4 fruit fly cellular contexts compared by ENCODE assay signal in genomic region chrX:10735682-10736353, dm6.
TF ChIP-seq lines count a peak whose summit lies in the region.

No protein-coding gene starts in this region.

TF ChIP-seq in whole organism, adult, 20 proteins besides CTCF, POLR2A, EP300 and RAD21 (continued from another document):
- TF ChIP-seq toe (GFP tag; optimal IDR thresholded peaks at IDR 0.05; lab: Kevin White, UChicago) (peak; percentile 44), CG12768 (GFP tag; optimal IDR thresholded peaks at IDR 0.05; lab: Kevin White, UChicago) (peak; percentile 53)

TF ChIP-seq in whole organism, embryonic, 481 proteins besides CTCF, POLR2A, EP300 and RAD21 (continued from another document and continues in another):
- TF ChIP-seq Rfx (GFP tag; IDR thresholded peaks at IDR 0.05; lab: Robert Waterston, UW) (no peak), GATAe (GFP tag; conservative IDR thresholded peaks at IDR 0.05; lab: Robert Waterston, UW) (no peak), peb (GFP tag; IDR thresholded peaks at IDR 0.05; lab: Robert Waterston, UW) (no peak), Trl (optimal IDR thresholded peaks at IDR 0.05; lab: Kevin White, UChicago) (peak; percentile 10 to 48), Trl (GFP tag; optimal IDR thresholded peaks at IDR 0.05; lab: Kevin White, UChicago) (no peak), CG1832 (GFP tag; optimal IDR thresholded peaks at IDR 0.05; lab: Kevin White, UChicago) (no peak), BtbVII (GFP tag; optimal IDR thresholded peaks at IDR 0.05; lab: Kevin White, UChicago) (no peak), Deaf1 (tag; optimal IDR thresholded peaks at IDR 0.05; lab: Kevin White, UChicago) (peak; percentile 49), bcd (GFP tag; optimal IDR thresholded peaks at IDR 0.05; lab: Kevin White, UChicago) (no peak), nom (GFP tag; optimal IDR thresholded peaks at IDR 0.05; lab: Kevin White, UChicago) (peak; percentile 47), CG6765 (GFP tag; optimal IDR thresholded peaks at IDR 0.05; lab: Kevin White, UChicago) (no peak), CG11695 (GFP tag; IDR thresholded peaks at IDR 0.05; lab: Robert Waterston, UW) (no peak), CG9932 (GFP tag; IDR thresholded peaks at IDR 0.05; lab: Robert Waterston, UW) (no peak), CG6254 (GFP tag; optimal IDR thresholded peaks at IDR 0.05; lab: Kevin White, UChicago) (no peak), D (optimal IDR thresholded peaks at IDR 0.05; lab: Kevin White, UChicago) (no peak), D (GFP tag; optimal IDR thresholded peaks at IDR 0.05; lab: Kevin White, UChicago) (no peak), Scr (GFP tag; IDR thresholded peaks at IDR 0.05; lab: Robert Waterston, UW; ENCODE audit: partially characterized antibody) (no peak), btn (GFP tag; optimal IDR thresholded peaks at IDR 0.05; lab: Kevin White, UChicago) (no peak), abd-A (tag; optimal IDR thresholded peaks at IDR 0.05; lab: Kevin White, UChicago) (peak; percentile 63), Mes4 (GFP tag; optimal IDR thresholded peaks at IDR 0.05; lab: Kevin White, UChicago) (no peak), CG12769 (tag; optimal IDR thresholded peaks at IDR 0.05; lab: Kevin White, UChicago) (no peak), sens (GFP tag; lab: Kevin White, UChicago) (peak; percentile 62), CG16815 (GFP tag; optimal IDR thresholded peaks at IDR 0.05; lab: Kevin White, UChicago) (no peak), H15 (GFP tag; IDR thresholded peaks at IDR 0.05; lab: Robert Waterston, UW) (no peak), scrt (GFP tag; optimal IDR thresholded peaks at IDR 0.05; lab: Kevin White, UChicago) (peak; percentile 88), CG17385 (GFP tag; optimal IDR thresholded peaks at IDR 0.05; lab: Kevin White, UChicago) (no peak), chinmo (GFP tag; IDR thresholded peaks at IDR 0.05; lab: Robert Waterston, UW; ENCODE audit: partially characterized antibody) (peak; percentile 93), CG4854 (GFP tag; optimal IDR thresholded peaks at IDR 0.05; lab: Kevin White, UChicago) (no peak), fu2 (GFP tag; optimal IDR thresholded peaks at IDR 0.05; lab: Kevin White, UChicago) (no peak), CG8478 (optimal IDR thresholded peaks at IDR 0.05; lab: Kevin White, UChicago) (no peak), org-1 (GFP tag; optimal IDR thresholded peaks at IDR 0.05; lab: Kevin White, UChicago) (peak; percentile 11), CG8281 (tag; optimal IDR thresholded peaks at IDR 0.05; lab: Kevin White, UChicago) (no peak), Med (GFP tag; lab: Kevin White, UChicago) (peak; percentile 35), sqz (GFP tag; optimal IDR thresholded peaks at IDR 0.05; lab: Kevin White, UChicago) (peak; percentile 67), ewg (GFP tag; optimal IDR thresholded peaks at IDR 0.05; lab: Kevin White, UChicago) (peak; percentile 65), pb (GFP tag; optimal IDR thresholded peaks at IDR 0.05; lab: Kevin White, UChicago) (no peak), exex (tag; optimal IDR thresholded peaks at IDR 0.05; lab: Kevin White, UChicago) (no peak), en (GFP tag; optimal IDR thresholded peaks at IDR 0.05; lab: Kevin White, UChicago) (no peak), CG2120 (GFP tag; optimal IDR thresholded peaks at IDR 0.05; lab: Kevin White, UChicago) (peak; percentile 11), CG18599 (GFP tag; optimal IDR thresholded peaks at IDR 0.05; lab: Kevin White, UChicago) (peak; percentile 9), Bgb (GFP tag; IDR thresholded peaks at IDR 0.05; lab: Robert Waterston, UW; ENCODE audit: partially characterized antibody) (peak; percentile 43; the same call in 1 of the 2 replicates), CG31365 (tag; optimal IDR thresholded peaks at IDR 0.05; lab: Kevin White, UChicago) (no peak), CG1602 (GFP tag; optimal IDR thresholded peaks at IDR 0.05; lab: Kevin White, UChicago) (no peak), CG34224 (GFP tag; IDR thresholded peaks at IDR 0.05; lab: Robert Waterston, UW; ENCODE audit: partially characterized antibody) (no peak), CG10431 (GFP tag; optimal IDR thresholded peaks at IDR 0.05; lab: Kevin White, UChicago) (no peak)

TF ChIP-seq in whole organism, prepupa, 60 proteins besides CTCF, POLR2A, EP300 and RAD21 (continued from another document):
- no peak; the same call in 1 of the 2 replicates for TF ChIP-seq CG11294 (GFP tag; IDR thresholded peaks at IDR 0.05; lab: Robert Waterston, UW)
- TF ChIP-seq Eip93F (GFP tag; optimal IDR thresholded peaks at IDR 0.05; lab: Kevin White, UChicago), result no peak
- no peak for TF ChIP-seq spab (GFP tag; optimal IDR thresholded peaks at IDR 0.05; lab: Kevin White, UChicago)
- no peak for TF ChIP-seq CG8319 (GFP tag; optimal IDR thresholded peaks at IDR 0.05; lab: Kevin White, UChicago)
- no peak for TF ChIP-seq CG6854 (GFP tag; optimal IDR thresholded peaks at IDR 0.05; lab: Kevin White, UChicago)
- TF ChIP-seq pdm3 (GFP tag; optimal IDR thresholded peaks at IDR 0.05; lab: Kevin White, UChicago), result peak; percentile 37
- no peak for TF ChIP-seq dac (GFP tag; optimal IDR thresholded peaks at IDR 0.05; lab: Kevin White, UChicago)
- no peak for TF ChIP-seq CG11902 (GFP tag; optimal IDR thresholded peaks at IDR 0.05; lab: Kevin White, UChicago)
- no peak for TF ChIP-seq Sox15 (GFP tag; optimal IDR thresholded peaks at IDR 0.05; lab: Kevin White, UChicago)
- TF ChIP-seq OdsH (GFP tag; optimal IDR thresholded peaks at IDR 0.05; lab: Kevin White, UChicago), result peak; percentile 34
- TF ChIP-seq Gug (GFP tag; IDR thresholded peaks at IDR 0.05; lab: Robert Waterston, UW), result peak; percentile 8; the same call in 1 of the 2 replicates
- TF ChIP-seq CG34406 (GFP tag; optimal IDR thresholded peaks at IDR 0.05; lab: Kevin White, UChicago), result no peak
- TF ChIP-seq CG16779 (tag; optimal IDR thresholded peaks at IDR 0.05; lab: Kevin White, UChicago), result peak; percentile 12
- no peak for TF ChIP-seq salr (GFP tag; optimal IDR thresholded peaks at IDR 0.05; lab: Kevin White, UChicago)
- TF ChIP-seq net (GFP tag; optimal IDR thresholded peaks at IDR 0.05; lab: Kevin White, UChicago), result peak; percentile 12
- TF ChIP-seq Lpt (GFP tag; optimal IDR thresholded peaks at IDR 0.05; lab: Kevin White, UChicago), result peak; percentile 49
- no peak for TF ChIP-seq fd59A (GFP tag; optimal IDR thresholded peaks at IDR 0.05; lab: Kevin White, UChicago)
- TF ChIP-seq CG3032 (tag; optimal IDR thresholded peaks at IDR 0.05; lab: Kevin White, UChicago), result no peak
- TF ChIP-seq CG9139 (GFP tag; optimal IDR thresholded peaks at IDR 0.05; lab: Kevin White, UChicago), result peak; percentile 31
- TF ChIP-seq CG8632 (GFP tag; optimal IDR thresholded peaks at IDR 0.05; lab: Kevin White, UChicago), result no peak
- TF ChIP-seq CG6163 (GFP tag; IDR thresholded peaks at IDR 0.05; lab: Robert Waterston, UW), result peak; percentile 27; the same call in 1 of the 3 replicates
- TF ChIP-seq CG6808 (GFP tag; optimal IDR thresholded peaks at IDR 0.05; lab: Kevin White, UChicago), result peak; percentile 45
- peak; percentile 53 for TF ChIP-seq dsx (GFP tag; optimal IDR thresholded peaks at IDR 0.05; lab: Kevin White, UChicago; ENCODE audit: poor library complexity, severe bottlenecking)
- TF ChIP-seq vri (GFP tag; optimal IDR thresholded peaks at IDR 0.05; lab: Kevin White, UChicago), result peak; percentile 1
- no peak for TF ChIP-seq fd85E (GFP tag; optimal IDR thresholded peaks at IDR 0.05; lab: Kevin White, UChicago)
- TF ChIP-seq CG11762 (GFP tag; optimal IDR thresholded peaks at IDR 0.05; lab: Kevin White, UChicago; ENCODE audit: insufficient read depth), result no peak
- peak; percentile 65 for TF ChIP-seq Eip78C (GFP tag; lab: Kevin White, UChicago)
- no peak for TF ChIP-seq CG4318 (GFP tag; optimal IDR thresholded peaks at IDR 0.05; lab: Kevin White, UChicago)
- TF ChIP-seq topi (GFP tag; optimal IDR thresholded peaks at IDR 0.05; lab: Kevin White, UChicago), result peak; percentile 21
- no peak for TF ChIP-seq Blimp-1 (GFP tag; optimal IDR thresholded peaks at IDR 0.05; lab: Kevin White, UChicago)
- peak; percentile 54 for TF ChIP-seq CG32006 (GFP tag; optimal IDR thresholded peaks at IDR 0.05; lab: Kevin White, UChicago)
- TF ChIP-seq eg (GFP tag; IDR thresholded peaks at IDR 0.05; lab: Robert Waterston, UW), result peak; percentile 45; the same call in 1 of the 3 replicates
- TF ChIP-seq Hr4 (GFP tag; optimal IDR thresholded peaks at IDR 0.05; lab: Kevin White, UChicago), result peak; percentile 46
- peak; percentile 31 to 69 for TF ChIP-seq ss (GFP tag; optimal IDR thresholded peaks at IDR 0.05; lab: Kevin White, UChicago)
- TF ChIP-seq Ets21C (GFP tag; optimal IDR thresholded peaks at IDR 0.05; lab: Kevin White, UChicago), result no peak
- TF ChIP-seq CG6792 (GFP tag; optimal IDR thresholded peaks at IDR 0.05; lab: Kevin White, UChicago), result no peak
- peak; percentile 21 for TF ChIP-seq fkh (GFP tag; optimal IDR thresholded peaks at IDR 0.05; lab: Kevin White, UChicago)
- TF ChIP-seq Hr38 (GFP tag; optimal IDR thresholded peaks at IDR 0.05; lab: Kevin White, UChicago), result no peak
- peak; percentile 21 for TF ChIP-seq achi (GFP tag; optimal IDR thresholded peaks at IDR 0.05; lab: Kevin White, UChicago)
- TF ChIP-seq CG8119 (GFP tag; IDR thresholded peaks at IDR 0.05; lab: Robert Waterston, UW), result peak; percentile 55; the same call in 2 of the 3 replicates
- peak; percentile 61 for TF ChIP-seq svp (GFP tag; lab: Kevin White, UChicago)

TF ChIP-seq in whole organism, pupa, 21 proteins besides CTCF, POLR2A, EP300 and RAD21 (continued from another document):
- peak; percentile 60; the same call in 2 of the 3 replicates for TF ChIP-seq fd96Ca (GFP tag; IDR thresholded peaks at IDR 0.05; lab: Robert Waterston, UW)
